Worm (Caenorhabditis elegans) whole organism, L3 larva: Measurements from ENCODE around the gene C32B5.6.
"Not testable (repeated sequence)": the region's sequence is repeated elsewhere in the genome, so short reads cannot be mapped to it uniquely, and the experiment has no call there.

ENCODE experiments used
- R02D3.7 ChIP-seq: fragments of 150-350 bp; optimal IDR thresholded peaks from 2 replicates; lab custom pipeline; 2014; ENCODE audit warnings: missing biosample characterization, missing genetic modification characterization
- ZK546.5 ChIP-seq: sonication (generic microtip); optimal IDR thresholded peaks from 2 replicates; lab custom pipeline; 2017; ENCODE audit warnings: missing biosample characterization, missing genetic modification characterization
- aly-2 ChIP-seq: fragments of 150-350 bp; optimal IDR thresholded peaks from 2 replicates; lab custom pipeline; 2014; ENCODE audit warnings: missing biosample characterization, missing genetic modification characterization
- ama-1 ChIP-seq: fragments of 150-350 bp; optimal IDR thresholded peaks from 2 replicates; lab custom pipeline; 2018
- ceh-16 ChIP-seq: sonication (generic microtip); optimal IDR thresholded peaks from 2 replicates; lab custom pipeline; 2017; ENCODE audit warnings: missing biosample characterization, missing genetic modification characterization
- ceh-28 ChIP-seq: fragments of 150-350 bp; optimal IDR thresholded peaks from 2 replicates; lab custom pipeline; 2014; ENCODE audit warnings: missing biosample characterization, missing genetic modification reagents, missing genetic modification characterization
- ceh-9 ChIP-seq: sonication (generic microtip); optimal IDR thresholded peaks from 2 replicates; lab custom pipeline; 2018; ENCODE audit warnings: missing biosample characterization, missing genetic modification characterization
- daf-12 ChIP-seq: fragments of 150-350 bp; optimal IDR thresholded peaks from 2 replicates; lab custom pipeline; 2014; ENCODE audit warnings: missing biosample characterization, missing genetic modification reagents, missing genetic modification characterization
- egl-27 ChIP-seq: sonication (generic microtip); optimal IDR thresholded peaks from 4 replicates; lab custom pipeline; 2017; ENCODE audit warnings: missing biosample characterization, missing genetic modification reagents, missing genetic modification characterization
- egl-5 ChIP-seq: fragments of 150-350 bp; optimal IDR thresholded peaks from 2 replicates; lab custom pipeline; 2017; ENCODE audit warnings: missing biosample characterization, missing genetic modification reagents, missing genetic modification characterization, inconsistent platforms
- elt-2 ChIP-seq: sonication (generic microtip); optimal IDR thresholded peaks from 2 replicates; lab custom pipeline; 2016; ENCODE audit warnings: missing genetic modification reagents, mild to moderate bottlenecking, missing genetic modification characterization, missing compliant biosample characterization
- elt-3 ChIP-seq, 3 experiments: fragments of 150-350 bp in 1 of 3; sonication (generic microtip) in 2 of 3; optimal IDR thresholded peaks; 2 replicates in 2 of 3; 4 replicates in 1 of 3; lab custom pipeline; 2014 to 2017; ENCODE audit warnings: missing biosample characterization in 3 of 3, missing genetic modification characterization in 3 of 3
- eor-1 ChIP-seq, 2 experiments: fragments of 150-350 bp; optimal IDR thresholded peaks; 2 replicates each; lab custom pipeline; 2014 to 2018; ENCODE audit warnings: missing biosample characterization in 2 of 2, missing genetic modification characterization in 2 of 2
- fkh-10 ChIP-seq: sonication (generic microtip); optimal IDR thresholded peaks from 2 replicates; lab custom pipeline; 2017; ENCODE audit warnings: missing biosample characterization, missing genetic modification reagents, missing genetic modification characterization
- fkh-2 ChIP-seq: fragments of 150-350 bp; optimal IDR thresholded peaks from 2 replicates; lab custom pipeline; 2014; ENCODE audit warnings: missing biosample characterization, missing genetic modification reagents, missing genetic modification characterization
- fos-1 ChIP-seq: fragments of 150-350 bp; optimal IDR thresholded peaks from 2 replicates; lab custom pipeline; 2014; ENCODE audit warnings: missing biosample characterization, missing genetic modification characterization
- jun-1 ChIP-seq: fragments of 150-350 bp; optimal IDR thresholded peaks from 2 replicates; lab custom pipeline; 2014; ENCODE audit warnings: missing biosample characterization, missing genetic modification reagents, missing genetic modification characterization
- lin-39 ChIP-seq: fragments of 150-350 bp; optimal IDR thresholded peaks from 2 replicates; lab custom pipeline; 2018; ENCODE audit warnings: missing biosample characterization, missing genetic modification reagents, missing genetic modification characterization
- mdl-1 ChIP-seq: fragments of 150-350 bp; optimal IDR thresholded peaks from 2 replicates; lab custom pipeline; 2014; ENCODE audit warnings: missing biosample characterization, missing genetic modification characterization
- mml-1 ChIP-seq: fragments of 150-350 bp; sonication (generic microtip); optimal IDR thresholded peaks from 3 replicates; lab custom pipeline; 2014; ENCODE audit warnings: missing biosample characterization, missing genetic modification characterization
- nfya-1 ChIP-seq: sonication (generic microtip); optimal IDR thresholded peaks from 2 replicates; lab custom pipeline; 2017; ENCODE audit warnings: missing genetic modification characterization, mild to moderate bottlenecking, missing compliant biosample characterization, antibody characterized with exemption, moderate library complexity; ENCODE audit not compliant: insufficient read depth
- nhr-11 ChIP-seq: fragments of 150-350 bp; optimal IDR thresholded peaks from 2 replicates; lab custom pipeline; 2014; ENCODE audit warnings: missing biosample characterization, missing genetic modification characterization
- nhr-12 ChIP-seq: fragments of 150-350 bp; optimal IDR thresholded peaks from 2 replicates; lab custom pipeline; 2014; ENCODE audit warnings: missing biosample characterization, missing genetic modification characterization
- nhr-237 ChIP-seq: fragments of 150-350 bp; optimal IDR thresholded peaks from 2 replicates; lab custom pipeline; 2014; ENCODE audit warnings: missing biosample characterization, missing genetic modification characterization
- nhr-28 ChIP-seq: fragments of 150-350 bp; optimal IDR thresholded peaks from 2 replicates; lab custom pipeline; 2014; ENCODE audit warnings: missing biosample characterization, missing genetic modification characterization
- nhr-67 ChIP-seq: fragments of 150-350 bp; optimal IDR thresholded peaks from 2 replicates; lab custom pipeline; 2014; ENCODE audit warnings: missing biosample characterization, missing genetic modification characterization
- nhr-76 ChIP-seq: fragments of 150-350 bp; sonication (generic microtip); optimal IDR thresholded peaks from 5 replicates; lab custom pipeline; 2014; ENCODE audit warnings: missing biosample characterization, missing genetic modification characterization
- nhr-77 ChIP-seq: fragments of 150-350 bp; optimal IDR thresholded peaks from 2 replicates; lab custom pipeline; 2014; ENCODE audit warnings: missing biosample characterization, missing genetic modification characterization
- pha-4 ChIP-seq: fragments of 150-350 bp; optimal IDR thresholded peaks from 2 replicates; lab custom pipeline; 2014; ENCODE audit warnings: missing biosample characterization, missing genetic modification reagents, missing genetic modification characterization
- pqm-1 ChIP-seq: fragments of 150-350 bp; optimal IDR thresholded peaks from 2 replicates; lab custom pipeline; 2017; ENCODE audit warnings: missing biosample characterization, missing genetic modification characterization, inconsistent platforms
- sea-2 ChIP-seq: fragments of 150-350 bp; sonication (generic microtip); optimal IDR thresholded peaks from 4 replicates; lab custom pipeline; 2014; ENCODE audit warnings: missing biosample characterization, missing genetic modification reagents, missing genetic modification characterization
- snpc-4 ChIP-seq: fragments of 150-350 bp; optimal IDR thresholded peaks from 2 replicates; lab custom pipeline; 2014; ENCODE audit warnings: missing biosample characterization, missing genetic modification characterization
- tbx-2 ChIP-seq: sonication (generic microtip); optimal IDR thresholded peaks from 2 replicates; lab custom pipeline; 2016; ENCODE audit warnings: mild to moderate bottlenecking, missing genetic modification characterization, missing compliant biosample characterization
- unc-39 ChIP-seq: sonication (generic microtip); optimal IDR thresholded peaks from 4 replicates; lab custom pipeline; 2017; ENCODE audit warnings: missing biosample characterization, missing genetic modification characterization
- unc-62 ChIP-seq: fragments of 150-350 bp; sonication (generic microtip); optimal IDR thresholded peaks from 4 replicates; lab custom pipeline; 2014; ENCODE audit warnings: missing biosample characterization, missing genetic modification reagents, missing genetic modification characterization
- zag-1 ChIP-seq: fragments of 150-350 bp; optimal IDR thresholded peaks from 2 replicates; lab custom pipeline; 2014; ENCODE audit warnings: missing biosample characterization, missing genetic modification characterization
- ztf-4 ChIP-seq: fragments of 150-350 bp; optimal IDR thresholded peaks from 2 replicates; lab custom pipeline; 2014; ENCODE audit warnings: missing biosample characterization, missing genetic modification characterization

C32B5.6 gene

ce11 chrII:954626-955025 is 13.6 kb upstream of the C32B5.6 start, which contains the start of gene fbxc-7:
fbxc-7 (plus strand) TSS chrII:954926.
- TF ChIP-seq elt-2 = peak; percentile 26

- TF ChIP-seq fkh-10 (no peak), aly-2 (tag; lab: Kevin White, UChicago) (no peak), ceh-16 (no peak), pqm-1 (tag; lab: Kevin White, UChicago) (no peak), lin-39 (tag; lab: Kevin White, UChicago) (no peak), mdl-1 (tag; lab: Kevin White, UChicago) (no peak), ZK546.5 (tag; lab: Kevin White, UChicago) (no peak), ceh-28 (tag; lab: Kevin White, UChicago) (no peak), sea-2 (GFP tag; lab: Kevin White, UChicago) (no peak), eor-1 (tag; optimal IDR thresholded peaks at IDR 0.05; lab: Kevin White, UChicago) (no peak), nhr-28 (tag; lab: Kevin White, UChicago) (no peak), elt-3 (tag; optimal IDR thresholded peaks at IDR 0.05; lab: Kevin White, UChicago) (no peak), nhr-237 (tag; lab: Kevin White, UChicago) (no peak), egl-5 (tag; lab: Kevin White, UChicago) (no peak), mml-1 (tag; lab: Kevin White, UChicago) (no peak), nhr-11 (tag; lab: Kevin White, UChicago) (no peak), ztf-4 (tag; lab: Kevin White, UChicago) (no peak), unc-62 (GFP tag; lab: Kevin White, UChicago) (no peak)
Measured at ce11 chrII:958618-959017, 9.6 kb upstream of the C32B5.6 start, which contains the start of gene sdz-4. sdz-4 (plus strand) TSS chrII:958918.

- no peak for TF ChIP-seq nfya-1
- TF ChIP-seq zag-1 (tag; lab: Kevin White, UChicago) = no peak
- TF ChIP-seq pha-4 (tag; lab: Kevin White, UChicago) = no peak
- TF ChIP-seq fkh-2 = no peak
- no peak for TF ChIP-seq snpc-4 (tag; lab: Kevin White, UChicago)
Measured at ce11 chrII:960218-960617, 8.0 kb upstream of the C32B5.6 start, which contains the start of the genes C32B5.18 and C32B5.7. C32B5.18 (plus strand) TSS chrII:960518. C32B5.7 (plus strand) TSS chrII:960528.

- TF ChIP-seq jun-1 (tag; lab: Kevin White, UChicago) (no peak), tbx-2 (no peak), elt-3 (tag; optimal IDR thresholded peaks at IDR 0.05; lab: Kevin White, UChicago) (no peak), ama-1 (lab: Kevin White, UChicago) (no peak), nhr-12 (no peak), fos-1 (tag; lab: Kevin White, UChicago) (no peak), ZK546.5 (tag; lab: Kevin White, UChicago) (no peak), egl-27 (tag; lab: Kevin White, UChicago) (no peak), R02D3.7 (tag; lab: Kevin White, UChicago) (no peak)
Measured at ce11 chrII:961961-962360, 6.2 kb upstream of the C32B5.6 start, which contains the start of gene C32B5.13. C32B5.13 (minus strand) TSS chrII:962061.

- TF ChIP-seq pha-4 (tag; lab: Kevin White, UChicago); ZK546.5 (tag; lab: Kevin White, UChicago); nhr-67: not testable (repeated sequence)
Measured at ce11 chrII:966962-967361, 1.2 kb upstream of the C32B5.6 start, which contains the start of gene fbxc-18. fbxc-18 (minus strand) TSS chrII:967062.

ce11 chrII:972850-973249 is 4.6 kb downstream of the C32B5.6 start, which contains the start of gene C32B5.15:
C32B5.15 (minus strand) TSS chrII:972950.
- TF ChIP-seq fos-1 (tag; lab: Kevin White, UChicago) = no peak
- TF ChIP-seq eor-1 (tag; optimal IDR thresholded peaks at IDR 0.05; lab: Kevin White, UChicago) = no peak
- no peak for TF ChIP-seq aly-2 (tag; lab: Kevin White, UChicago)
- no peak for TF ChIP-seq unc-62 (GFP tag; lab: Kevin White, UChicago)
- no peak for TF ChIP-seq nhr-77 (tag; lab: Kevin White, UChicago)
- TF ChIP-seq nhr-237 (tag; lab: Kevin White, UChicago) = no peak
- TF ChIP-seq elt-3 (tag; optimal IDR thresholded peaks at IDR 0.05; lab: Kevin White, UChicago) = no peak
- TF ChIP-seq egl-27 (tag; lab: Kevin White, UChicago) = no peak
- no peak for TF ChIP-seq jun-1 (tag; lab: Kevin White, UChicago)
- TF ChIP-seq nhr-76 (tag; lab: Kevin White, UChicago) = no peak
- TF ChIP-seq lin-39 (tag; lab: Kevin White, UChicago) = no peak
- no peak for TF ChIP-seq daf-12 (tag; lab: Kevin White, UChicago)
- TF ChIP-seq nhr-67 = no peak
- no peak for TF ChIP-seq tbx-2
- no peak for TF ChIP-seq nhr-11 (tag; lab: Kevin White, UChicago)
- TF ChIP-seq ceh-9 (tag; lab: Kevin White, UChicago) = no peak
- no peak for TF ChIP-seq R02D3.7 (tag; lab: Kevin White, UChicago)
- no peak for TF ChIP-seq unc-39 (tag; lab: Kevin White, UChicago)
- no peak for TF ChIP-seq ztf-4 (tag; lab: Kevin White, UChicago)
- no peak for TF ChIP-seq ama-1 (lab: Kevin White, UChicago)
- TF ChIP-seq, all 47 proteins: peak for 0
